Worm (Caenorhabditis elegans): ENCODE measurements around the gene AC3.5.

DNA sequence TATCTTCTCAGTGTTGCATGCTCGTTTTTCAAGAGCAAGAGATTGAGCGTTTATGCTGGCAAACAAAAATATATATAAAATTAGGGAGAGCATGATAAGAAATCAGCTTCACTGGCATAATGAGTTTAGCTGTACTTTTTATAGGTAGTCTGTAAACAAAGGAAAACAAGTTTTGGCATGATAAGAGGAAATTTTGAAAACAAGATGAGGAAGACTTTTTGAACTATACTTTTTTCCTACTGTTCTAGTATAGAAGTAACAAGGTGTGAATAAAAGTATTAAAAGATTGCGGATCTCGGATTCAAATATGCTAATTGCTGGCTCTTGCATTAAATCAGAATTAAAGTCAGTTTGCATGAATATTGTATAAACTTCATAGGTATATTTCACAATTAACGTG lies 30.6 kb downstream of the AC3.5 start, which contains the start of gene F15H10.5:
- no peak for TF ChIP-seq nhr-237 (tag; optimal IDR thresholded peaks at IDR 0.05)
- TF ChIP-seq elt-2 (tag; optimal IDR thresholded peaks at IDR 0.05), result no peak
- no peak for TF ChIP-seq nhr-23 (tag; optimal IDR thresholded peaks at IDR 0.05)
- no peak for TF ChIP-seq lin-39 (tag; optimal IDR thresholded peaks at IDR 0.05)
